Fruit fly (Drosophila melanogaster) whole organism: Measurements from ENCODE around the gene Klp64D.

ENCODE experiments used
- Dll ChIP-seq: fragments of >200 bp; optimal IDR thresholded peaks from 2 replicates; lab custom pipeline; 2017
- EcR ChIP-seq, 2 experiments: fragments of >200 bp; optimal IDR thresholded peaks; 2 replicates each; lab custom pipeline; 2017; ENCODE audit warnings: missing biosample characterization in 2 of 2, missing genetic modification characterization in 2 of 2, missing genetic modification reagents in 2 of 2
- psq ChIP-seq: fragments of >200 bp; optimal IDR thresholded peaks from 2 replicates; lab custom pipeline; 2017

dm6 chr3L:5365164-5365879 is 6.1 kb upstream of the Klp64D start:
- TF ChIP-seq EcR (GFP tag; optimal IDR thresholded peaks at IDR 0.05; lab: Kevin White, UChicago) (no peak), psq (lab: Kevin White, UChicago) (no peak), Dll (lab: Kevin White, UChicago) (no peak)
